Fruit fly (Drosophila melanogaster) whole organism, prepupa: ENCODE measurements around the gene Dph1.

Experiments used
- CG32006 ChIP-seq: fragments of 200-800 bp; sonication (Bioruptor generic); optimal IDR thresholded peaks from 3 replicates; lab custom pipeline; 2017; ENCODE audit warnings: missing biosample characterization, mild to moderate bottlenecking, missing genetic modification characterization
- Gug ChIP-seq: fragments of 200-800 bp; sonication (Bioruptor generic); IDR thresholded peaks from 2 replicates; pipeline ENCODE4 v1.3.6; 2022; ENCODE audit warnings: missing biosample characterization, missing genetic modification characterization
- Sox102F ChIP-seq: fragments of 200-800 bp; sonication (Bioruptor generic); optimal IDR thresholded peaks from 2 replicates; lab custom pipeline; 2016; ENCODE audit warnings: missing biosample characterization, mild to moderate bottlenecking, missing genetic modification characterization

dm6 chr3L:11715187-11715586 lies 18.4 kb upstream of the Dph1 start, which contains the start of gene CG14132:
- TF ChIP-seq Gug (GFP tag; lab: Robert Waterston, UW) (no peak), Sox102F (no peak), CG32006 (GFP tag; lab: Kevin White, UChicago) (no peak)
